Worm (Caenorhabditis elegans): Measurements from ENCODE around the gene T05B9.2.

DNA sequence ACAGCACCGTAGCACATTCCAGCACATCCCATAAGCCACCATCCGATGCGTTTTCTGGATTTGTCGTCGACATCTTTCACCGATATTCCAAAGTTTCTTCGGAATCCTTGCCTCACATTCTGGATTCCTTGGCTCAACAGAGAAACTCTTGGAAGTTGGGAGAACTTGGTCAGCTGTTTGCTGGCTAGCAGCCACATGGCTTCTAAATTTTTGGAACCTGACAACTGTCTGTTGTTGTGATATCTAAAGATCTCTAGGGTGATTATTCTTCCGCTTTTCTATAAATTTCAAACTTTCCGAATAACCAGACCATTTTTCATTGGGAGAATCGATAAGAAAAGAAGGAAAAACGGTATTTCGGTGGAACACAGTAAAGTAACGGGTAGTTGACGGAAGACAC, 20.9 kb upstream of the T05B9.2 start, which contains the start of gene cox-15:
- TF ChIP-seq zim-3 (tag; optimal IDR thresholded peaks at IDR 0.05) (no peak), ztf-26 (tag; optimal IDR thresholded peaks at IDR 0.05) (no peak), unc-130 (GFP tag; optimal IDR thresholded peaks at IDR 0.05) (no peak), F23B12.7 (tag; optimal IDR thresholded peaks at IDR 0.05; ENCODE audit: insufficient read depth) (no peak), B0336.3 (GFP tag; IDR thresholded peaks at IDR 0.05) (no peak), ceh-27 (GFP tag; optimal IDR thresholded peaks at IDR 0.05) (no peak)
